Fruit fly (Drosophila melanogaster) whole organism, adult: ENCODE measurements around the gene RpL30.

ENCODE experiments used
- CG11617 ChIP-seq: fragments of 200-800 bp; sonication (Bioruptor generic); optimal IDR thresholded peaks from 2 replicates; lab custom pipeline; 2017; ENCODE audit warnings: mild to moderate bottlenecking, missing biosample characterization, missing genetic modification reagents, missing genetic modification characterization
- CG12768 ChIP-seq: fragments of 200-800 bp; sonication (Bioruptor generic); optimal IDR thresholded peaks from 2 replicates; lab custom pipeline; 2017; ENCODE audit warnings: missing biosample characterization, missing genetic modification characterization, mild to moderate bottlenecking, moderate library complexity, missing genetic modification reagents
- CG14711 ChIP-seq: fragments of 200-800 bp; sonication (Bioruptor generic); optimal IDR thresholded peaks from 2 replicates; lab custom pipeline; 2018; ENCODE audit warnings: missing biosample characterization, mild to moderate bottlenecking, missing genetic modification characterization, moderate library complexity
- CG1620 ChIP-seq: fragments of 200-800 bp; sonication (Bioruptor generic); optimal IDR thresholded peaks from 2 replicates; lab custom pipeline; 2016; ENCODE audit warnings: missing biosample characterization, missing genetic modification characterization
- CG33017 ChIP-seq: fragments of 200-800 bp; sonication (Bioruptor generic); optimal IDR thresholded peaks from 2 replicates; lab custom pipeline; 2018; ENCODE audit warnings: missing biosample characterization, mild to moderate bottlenecking, missing genetic modification characterization, moderate library complexity
- CG5204 ChIP-seq: fragments of 200-800 bp; sonication (Bioruptor generic); optimal IDR thresholded peaks from 2 replicates; lab custom pipeline; 2016; ENCODE audit warnings: missing biosample characterization, missing genetic modification characterization
- CG7045 ChIP-seq: fragments of 200-800 bp; sonication (Bioruptor generic); optimal IDR thresholded peaks from 2 replicates; lab custom pipeline; 2017; ENCODE audit warnings: missing biosample characterization, mild to moderate bottlenecking, missing genetic modification characterization
- CG7101 ChIP-seq: fragments of 200-800 bp; sonication (Bioruptor generic); optimal IDR thresholded peaks from 2 replicates; lab custom pipeline; 2018; ENCODE audit warnings: missing biosample characterization, mild to moderate bottlenecking, missing genetic modification characterization, moderate library complexity
- Clk ChIP-seq: fragments of 200-800 bp; sonication (Bioruptor generic); optimal IDR thresholded peaks from 2 replicates; lab custom pipeline; 2017; ENCODE audit warnings: missing biosample characterization, missing genetic modification characterization
- Crg-1 ChIP-seq: fragments of 200-800 bp; sonication (Bioruptor generic); optimal IDR thresholded peaks from 2 replicates; lab custom pipeline; 2016; ENCODE audit warnings: missing biosample characterization, missing genetic modification characterization
- Hr96 ChIP-seq: fragments of 200-800 bp; sonication (Bioruptor generic); optimal IDR thresholded peaks from 2 replicates; lab custom pipeline; 2016; ENCODE audit warnings: missing biosample characterization, missing genetic modification characterization
- Mnt ChIP-seq: fragments of 200-800 bp; sonication (Bioruptor generic); optimal IDR thresholded peaks from 2 replicates; lab custom pipeline; 2016; ENCODE audit warnings: missing biosample characterization, mild to moderate bottlenecking, missing genetic modification characterization
- bab1 ChIP-seq: fragments of 200-800 bp; sonication (Bioruptor generic); optimal IDR thresholded peaks from 3 replicates; lab custom pipeline; 2019; ENCODE audit warnings: missing biosample characterization, mild to moderate bottlenecking, missing genetic modification characterization, moderate library complexity
- cic ChIP-seq: fragments of 200-800 bp; sonication (Bioruptor generic); optimal IDR thresholded peaks from 2 replicates; lab custom pipeline; 2017; ENCODE audit warnings: missing biosample characterization, mild to moderate bottlenecking, missing genetic modification characterization, moderate library complexity
- cnc ChIP-seq, 2 experiments: fragments of >200 bp; optimal IDR thresholded peaks; 2 replicates each; lab custom pipeline; 2017
- kay ChIP-seq: fragments of 200-800 bp; sonication (Bioruptor generic); peaks from one replicate; lab custom pipeline; 2016; ENCODE audit warnings: missing biosample characterization, missing genetic modification characterization, borderline replicate concordance
- ovo ChIP-seq: fragments of 200-800 bp; sonication (Bioruptor generic); optimal IDR thresholded peaks from 2 replicates; lab custom pipeline; 2016; ENCODE audit warnings: missing biosample characterization, missing genetic modification characterization
- pad ChIP-seq: fragments of 200-800 bp; sonication (Bioruptor generic); optimal IDR thresholded peaks from 3 replicates; lab custom pipeline; 2017; ENCODE audit warnings: missing biosample characterization, missing genetic modification characterization, mild to moderate bottlenecking, moderate library complexity, missing genetic modification reagents
- tj ChIP-seq: fragments of 200-800 bp; sonication (Bioruptor generic); optimal IDR thresholded peaks from 3 replicates; lab custom pipeline; 2017; ENCODE audit warnings: missing biosample characterization, mild to moderate bottlenecking, missing genetic modification characterization, moderate library complexity
- toe ChIP-seq: fragments of 200-800 bp; sonication (Bioruptor generic); optimal IDR thresholded peaks from 2 replicates; lab custom pipeline; 2016; ENCODE audit warnings: missing biosample characterization, missing genetic modification characterization

RpL30 gene

dm6 chr2L:18985201-18986124, 23.6 kb downstream of the RpL30 start:
- TF ChIP-seq toe (GFP tag; lab: Kevin White, UChicago) (no peak), Hr96 (GFP tag; lab: Kevin White, UChicago) (peak; percentile 54), CG1620 (GFP tag; lab: Kevin White, UChicago) (no peak), CG5204 (GFP tag; lab: Kevin White, UChicago) (no peak), ovo (no peak), CG11617 (GFP tag; lab: Kevin White, UChicago) (peak; percentile 21), CG7101 (tag; lab: Kevin White, UChicago) (peak; percentile 56), CG14711 (tag; lab: Kevin White, UChicago) (peak; percentile 29), bab1 (GFP tag; lab: Kevin White, UChicago) (peak; percentile 20), cnc (optimal IDR thresholded peaks at IDR 0.05; lab: Kevin White, UChicago) (no peak), cic (peak; percentile 32), CG12768 (GFP tag; lab: Kevin White, UChicago) (peak; percentile 25), CG7045 (GFP tag; lab: Kevin White, UChicago) (peak; percentile 53), Clk (GFP tag; lab: Kevin White, UChicago) (no peak), Crg-1 (GFP tag; lab: Kevin White, UChicago) (no peak), CG33017 (tag; lab: Kevin White, UChicago) (peak; percentile 66), kay (GFP tag; lab: Kevin White, UChicago) (peak; percentile 91), pad (GFP tag; lab: Kevin White, UChicago) (no peak), Mnt (GFP tag; lab: Kevin White, UChicago) (peak; percentile 6), tj (GFP tag; lab: Kevin White, UChicago) (peak; percentile 10)

dm6 chr2L:18984158-18984557, 24.9 kb downstream of the RpL30 start:
- TF ChIP-seq tj (GFP tag; lab: Kevin White, UChicago) (peak; percentile 51), CG33017 (tag; lab: Kevin White, UChicago) (peak; percentile 5), toe (GFP tag; lab: Kevin White, UChicago) (no peak), cic (peak; percentile 15), CG12768 (GFP tag; lab: Kevin White, UChicago) (no peak)

DNA sequence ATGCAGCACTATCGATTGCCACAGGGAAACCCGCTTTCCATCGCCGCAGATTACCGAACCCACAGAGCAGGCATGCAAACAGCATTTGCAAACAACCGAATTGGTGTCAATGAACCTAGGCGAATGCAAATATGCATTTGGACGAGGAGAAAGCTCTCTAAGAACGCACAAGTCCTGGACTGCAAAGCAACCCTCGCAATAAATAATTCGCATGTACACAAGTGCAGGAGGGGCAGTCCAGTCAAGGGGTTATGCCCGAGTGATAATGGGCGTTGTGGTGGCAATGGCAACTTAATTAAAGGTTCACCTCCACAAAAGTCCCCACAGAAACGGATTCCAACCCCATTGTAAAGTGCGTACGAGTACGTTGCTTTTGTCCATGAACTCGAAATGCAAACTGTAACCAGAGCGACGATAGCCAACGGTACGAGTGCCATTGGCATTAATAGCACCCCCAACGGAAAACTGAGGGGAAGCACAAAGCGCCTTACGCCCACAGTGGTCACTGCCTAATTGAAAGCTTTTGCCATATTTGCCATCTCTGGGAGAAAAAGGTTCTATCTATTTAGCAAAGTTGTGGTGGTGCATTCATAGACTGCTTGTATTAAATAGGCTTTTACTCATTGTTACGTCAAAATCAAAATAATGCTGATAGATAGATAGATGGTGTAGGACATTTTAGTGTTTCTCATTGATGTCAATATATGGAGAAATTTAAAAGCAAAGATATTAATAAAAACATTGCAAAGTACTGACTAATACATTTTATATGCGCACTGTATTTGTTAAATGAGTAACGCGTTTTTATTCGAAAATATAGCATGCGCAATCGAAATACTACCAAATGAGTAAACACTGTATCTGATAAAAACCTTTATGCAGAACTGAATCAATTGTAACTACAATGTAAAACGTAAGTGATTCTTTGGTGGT, 26.0 kb downstream of the RpL30 start:
- TF ChIP-seq Hr96 (GFP tag; lab: Kevin White, UChicago) (no peak), CG12768 (GFP tag; lab: Kevin White, UChicago) (peak; percentile 52), kay (GFP tag; lab: Kevin White, UChicago) (peak; percentile 63)

DNA sequence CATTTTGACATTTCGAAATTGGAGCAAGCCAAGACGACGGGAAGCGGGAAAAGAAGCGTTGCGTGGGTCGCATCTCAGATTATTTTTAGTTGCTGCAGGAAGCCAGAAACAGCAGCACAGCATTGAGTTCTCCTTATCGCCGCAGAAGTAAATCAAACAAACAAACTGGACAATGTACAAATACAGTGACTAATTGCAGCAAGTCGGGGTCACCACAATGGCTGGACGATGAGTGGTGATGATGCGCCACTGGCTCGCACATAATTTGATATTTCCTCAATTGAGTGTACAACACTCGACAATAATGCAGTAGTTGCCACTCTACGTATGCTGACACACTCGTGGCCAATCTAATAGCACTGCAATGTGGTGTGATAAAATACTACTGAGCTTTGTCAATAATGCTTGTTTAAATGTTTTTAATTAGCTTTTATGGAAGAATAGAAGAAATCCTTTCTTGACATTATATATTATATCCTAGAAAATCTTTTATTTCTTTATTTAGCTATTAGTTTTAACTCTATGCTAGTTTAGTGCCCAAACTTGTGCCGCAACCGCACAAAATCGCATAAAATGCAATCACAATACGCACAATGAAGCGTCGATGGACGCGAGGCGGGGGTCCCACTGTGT, 27.0 kb downstream of the RpL30 start:
- TF ChIP-seq pad (GFP tag; lab: Kevin White, UChicago): no peak
- TF ChIP-seq Crg-1 (GFP tag; lab: Kevin White, UChicago): no peak
- no peak for TF ChIP-seq tj (GFP tag; lab: Kevin White, UChicago)
- TF ChIP-seq CG7101 (tag; lab: Kevin White, UChicago): no peak
- TF ChIP-seq bab1 (GFP tag; lab: Kevin White, UChicago): no peak
- no peak for TF ChIP-seq kay (GFP tag; lab: Kevin White, UChicago)
- TF ChIP-seq Hr96 (GFP tag; lab: Kevin White, UChicago): no peak
- no peak for TF ChIP-seq toe (GFP tag; lab: Kevin White, UChicago)

- TF ChIP-seq kay (GFP tag; lab: Kevin White, UChicago): no peak
Observed at dm6 chr2L:18981484-18981883, 27.6 kb downstream of the RpL30 start.

- TF ChIP-seq CG12768 (GFP tag; lab: Kevin White, UChicago) (no peak), ovo (no peak), cnc (optimal IDR thresholded peaks at IDR 0.05; lab: Kevin White, UChicago) (no peak), CG33017 (tag; lab: Kevin White, UChicago) (no peak), kay (GFP tag; lab: Kevin White, UChicago) (no peak), Mnt (GFP tag; lab: Kevin White, UChicago) (no peak), tj (GFP tag; lab: Kevin White, UChicago) (no peak), CG7045 (GFP tag; lab: Kevin White, UChicago) (no peak), CG7101 (tag; lab: Kevin White, UChicago) (no peak), CG14711 (tag; lab: Kevin White, UChicago) (no peak), CG11617 (GFP tag; lab: Kevin White, UChicago) (no peak), pad (GFP tag; lab: Kevin White, UChicago) (no peak), cic (no peak), CG1620 (GFP tag; lab: Kevin White, UChicago) (no peak), Hr96 (GFP tag; lab: Kevin White, UChicago) (no peak), Clk (GFP tag; lab: Kevin White, UChicago) (no peak), toe (GFP tag; lab: Kevin White, UChicago) (no peak), bab1 (GFP tag; lab: Kevin White, UChicago) (no peak)
Observed at dm6 chr2L:18980982-18981381, 28.1 kb downstream of the RpL30 start.
